Worm (Caenorhabditis elegans) whole organism, late embryonic: Measurements from ENCODE around the gene Y82E9BR.22.

Source experiments
- hlh-6 ChIP-seq: sonication (generic microtip); optimal IDR thresholded peaks from 2 replicates; lab custom pipeline; 2016; ENCODE audit warnings: missing genotype, missing genetic modification characterization, missing compliant biosample characterization
- lim-6 ChIP-seq: sonication (generic microtip); optimal IDR thresholded peaks from 2 replicates; lab custom pipeline; 2016; ENCODE audit warnings: missing genetic modification characterization, missing compliant biosample characterization
- madf-2 ChIP-seq: sonication (generic microtip); optimal IDR thresholded peaks from 2 replicates; lab custom pipeline; 2017; ENCODE audit warnings: missing genetic modification characterization, missing compliant biosample characterization
- pha-2 ChIP-seq: sonication (generic microtip); optimal IDR thresholded peaks from 2 replicates; lab custom pipeline; 2017; ENCODE audit warnings: mild to moderate bottlenecking, missing genetic modification characterization, missing compliant biosample characterization
- rnt-1 ChIP-seq: sonication (generic microtip); optimal IDR thresholded peaks from 2 replicates; lab custom pipeline; 2016; ENCODE audit warnings: missing genetic modification characterization, missing compliant biosample characterization
- sox-4 ChIP-seq: sonication (generic microtip); optimal IDR thresholded peaks from 2 replicates; lab custom pipeline; 2017; ENCODE audit warnings: mild to moderate bottlenecking, missing genetic modification characterization, inconsistent platforms, missing compliant biosample characterization

- TF ChIP-seq rnt-1: no peak
- TF ChIP-seq pha-2 (tag; lab: Kevin White, UChicago): no peak
- no peak for TF ChIP-seq hlh-6
- TF ChIP-seq lim-6: no peak
- TF ChIP-seq sox-4 (tag; lab: Kevin White, UChicago): no peak
- no peak for TF ChIP-seq madf-2
Observed at ce11 chrIII:1401497-1401990, 7.5 kb downstream of the Y82E9BR.22 start, which contains the start of gene pals-19.
